Worm (Caenorhabditis elegans) whole organism, L2 larva: ENCODE measurements around the gene zhp-4.
A peak's percentile ranks its signal among the peaks of the same experiment; 100 is the strongest.

Experiments used
- C34F6.9 ChIP-seq: fragments of 150-350 bp; optimal IDR thresholded peaks from 2 replicates; lab custom pipeline; 2014; ENCODE audit warnings: missing biosample characterization, missing genetic modification characterization
- F13H6.1 ChIP-seq: sonication (generic microtip); optimal IDR thresholded peaks from 2 replicates; lab custom pipeline; 2016; ENCODE audit warnings: missing genetic modification characterization, missing compliant biosample characterization
- Y55F3AM.14 ChIP-seq: fragments of 200-800 bp; sonication (Bioruptor generic); optimal IDR thresholded peaks from 2 replicates; lab custom pipeline; 2018; ENCODE audit warnings: mild to moderate bottlenecking, missing genetic modification characterization, missing compliant biosample characterization
- ZK546.5 ChIP-seq: sonication (generic microtip); optimal IDR thresholded peaks from 2 replicates; lab custom pipeline; 2017; ENCODE audit warnings: missing biosample characterization, missing genetic modification characterization
- alr-1 ChIP-seq: fragments of 150-350 bp; optimal IDR thresholded peaks from 2 replicates; lab custom pipeline; 2014; ENCODE audit warnings: missing biosample characterization, missing genetic modification characterization
- aly-2 ChIP-seq: fragments of 150-350 bp; optimal IDR thresholded peaks from 2 replicates; lab custom pipeline; 2014; ENCODE audit warnings: missing biosample characterization, missing genetic modification characterization
- ama-1 ChIP-seq: fragments of 150-350 bp; optimal IDR thresholded peaks from 2 replicates; lab custom pipeline; 2018; ENCODE audit warnings: inconsistent platforms
- blmp-1 ChIP-seq: sonication (generic microtip); optimal IDR thresholded peaks from 2 replicates; lab custom pipeline; 2017; ENCODE audit warnings: missing genetic modification characterization, mild to moderate bottlenecking, missing compliant biosample characterization, antibody characterized with exemption, moderate library complexity; ENCODE audit not compliant: insufficient read depth
- ceh-82 ChIP-seq: fragments of 150-350 bp; optimal IDR thresholded peaks from 2 replicates; lab custom pipeline; 2014; ENCODE audit warnings: missing biosample characterization, missing genetic modification characterization
- crh-2 ChIP-seq: sonication (generic microtip); optimal IDR thresholded peaks from 2 replicates; lab custom pipeline; 2017; ENCODE audit warnings: missing biosample characterization, missing genetic modification characterization
- egl-27 ChIP-seq: sonication (generic microtip); optimal IDR thresholded peaks from 3 replicates; lab custom pipeline; 2017; ENCODE audit warnings: missing biosample characterization, missing genetic modification reagents, missing genetic modification characterization
- elt-3 ChIP-seq: sonication (generic microtip); optimal IDR thresholded peaks from 2 replicates; lab custom pipeline; 2017; ENCODE audit warnings: missing biosample characterization, missing genetic modification characterization
- fos-1 ChIP-seq: fragments of 150-350 bp; optimal IDR thresholded peaks from 2 replicates; lab custom pipeline; 2014; ENCODE audit warnings: missing biosample characterization, missing genetic modification characterization
- gmeb-1 ChIP-seq: fragments of 150-350 bp; optimal IDR thresholded peaks from 2 replicates; lab custom pipeline; 2014; ENCODE audit warnings: missing biosample characterization, missing genetic modification characterization
- lin-11 ChIP-seq: fragments of 150-350 bp; sonication (generic microtip); optimal IDR thresholded peaks from 2 replicates; lab custom pipeline; 2014; ENCODE audit warnings: missing biosample characterization, missing genetic modification characterization, inconsistent platforms, mixed read lengths
- lin-13 ChIP-seq: fragments of 150-350 bp; optimal IDR thresholded peaks from 2 replicates; lab custom pipeline; 2014; ENCODE audit warnings: missing biosample characterization, missing genetic modification reagents, missing genetic modification characterization
- lin-39 ChIP-seq: fragments of 150-350 bp; optimal IDR thresholded peaks from 2 replicates; lab custom pipeline; 2014; ENCODE audit warnings: missing biosample characterization, missing genetic modification reagents, missing genetic modification characterization
- lsy-2 ChIP-seq, 2 experiments: fragments of 150-350 bp in 1 of 2; sonication (generic microtip) in 1 of 2; optimal IDR thresholded peaks; 2 replicates each; lab custom pipeline; 2014 to 2017; ENCODE audit warnings: missing biosample characterization in 2 of 2, missing genetic modification characterization in 2 of 2
- mab-5 ChIP-seq: fragments of 150-350 bp; optimal IDR thresholded peaks from 2 replicates; lab custom pipeline; 2014; ENCODE audit warnings: missing biosample characterization, missing genetic modification characterization
- mbf-1 ChIP-seq: sonication (generic microtip); optimal IDR thresholded peaks from 2 replicates; lab custom pipeline; 2017; ENCODE audit warnings: missing biosample characterization, missing genetic modification characterization
- mdl-1 ChIP-seq, 2 experiments: fragments of 150-350 bp in 1 of 2; sonication (generic microtip) in 1 of 2; optimal IDR thresholded peaks; 2 replicates each; lab custom pipeline; 2017; ENCODE audit warnings: missing biosample characterization in 2 of 2, missing genetic modification characterization in 2 of 2
- nhr-10 ChIP-seq: sonication (generic microtip); optimal IDR thresholded peaks from 2 replicates; lab custom pipeline; 2017; ENCODE audit warnings: missing biosample characterization, missing genetic modification characterization
- nhr-129 ChIP-seq: fragments of 150-350 bp; optimal IDR thresholded peaks from 2 replicates; lab custom pipeline; 2014; ENCODE audit warnings: missing biosample characterization, missing genetic modification characterization
- nhr-21 ChIP-seq: fragments of 150-350 bp; optimal IDR thresholded peaks from 2 replicates; lab custom pipeline; 2014; ENCODE audit warnings: missing biosample characterization, missing genetic modification characterization
- nhr-23 ChIP-seq: fragments of 150-350 bp; optimal IDR thresholded peaks from 2 replicates; lab custom pipeline; 2014; ENCODE audit warnings: missing biosample characterization, missing genetic modification reagents, missing genetic modification characterization
- nhr-237 ChIP-seq: fragments of 150-350 bp; optimal IDR thresholded peaks from 2 replicates; lab custom pipeline; 2014; ENCODE audit warnings: missing biosample characterization, missing genetic modification characterization
- nhr-25 ChIP-seq: fragments of 150-350 bp; sonication (generic microtip); optimal IDR thresholded peaks from 3 replicates; lab custom pipeline; 2014; ENCODE audit warnings: missing biosample characterization, missing genetic modification characterization
- nhr-6 ChIP-seq: fragments of 150-350 bp; optimal IDR thresholded peaks from 2 replicates; lab custom pipeline; 2014; ENCODE audit warnings: missing biosample characterization, missing genetic modification characterization
- nhr-77 ChIP-seq: fragments of 150-350 bp; optimal IDR thresholded peaks from 2 replicates; lab custom pipeline; 2014; ENCODE audit warnings: missing biosample characterization, missing genetic modification characterization
- peb-1 ChIP-seq: fragments of 150-350 bp; optimal IDR thresholded peaks from 2 replicates; lab custom pipeline; 2014; ENCODE audit warnings: missing biosample characterization, missing genetic modification characterization
- sem-4 ChIP-seq: fragments of 150-350 bp; optimal IDR thresholded peaks from 2 replicates; lab custom pipeline; 2014; ENCODE audit warnings: missing biosample characterization, missing genetic modification reagents, missing genetic modification characterization
- skn-1 ChIP-seq: sonication (generic microtip); optimal IDR thresholded peaks from 2 replicates; lab custom pipeline; 2017; ENCODE audit warnings: missing biosample characterization, missing genetic modification characterization
- sma-3 ChIP-seq: sonication (generic microtip); optimal IDR thresholded peaks from 2 replicates; lab custom pipeline; 2016; ENCODE audit warnings: missing genetic modification reagents, missing genetic modification characterization, missing compliant biosample characterization
- sma-9 ChIP-seq, 2 experiments: fragments of 150-350 bp in 1 of 2; sonication (generic microtip) in 1 of 2; optimal IDR thresholded peaks; 2 replicates each; lab custom pipeline; 2014 to 2016; ENCODE audit warnings: missing genetic modification characterization in 2 of 2, mild to moderate bottlenecking in 1 of 2, missing biosample characterization in 1 of 2, missing compliant biosample characterization in 1 of 2, missing genetic modification reagents in 1 of 2, moderate library complexity in 1 of 2
- snpc-4 ChIP-seq: fragments of 150-350 bp; optimal IDR thresholded peaks from 2 replicates; lab custom pipeline; 2014; ENCODE audit warnings: missing biosample characterization, missing genetic modification characterization
- unc-39 ChIP-seq: fragments of 150-350 bp; optimal IDR thresholded peaks from 2 replicates; lab custom pipeline; 2014; ENCODE audit warnings: missing biosample characterization, missing genetic modification characterization
- unc-55 ChIP-seq: fragments of 150-350 bp; sonication (generic microtip); optimal IDR thresholded peaks from 3 replicates; lab custom pipeline; 2014; ENCODE audit warnings: missing biosample characterization, missing genetic modification reagents, missing genetic modification characterization
- unc-62 ChIP-seq: fragments of 150-350 bp; optimal IDR thresholded peaks from 2 replicates; lab custom pipeline; 2014; ENCODE audit warnings: missing biosample characterization, missing genetic modification reagents, missing genetic modification characterization
- zag-1 ChIP-seq: fragments of 150-350 bp; optimal IDR thresholded peaks from 2 replicates; lab custom pipeline; 2014; ENCODE audit warnings: missing biosample characterization, missing genetic modification characterization
- ztf-1 ChIP-seq: fragments of 200-800 bp; sonication (Bioruptor generic); conservative IDR thresholded peaks from 2 replicates; pipeline ENCODE4 v1.3.6; 2022; ENCODE audit warnings: missing genetic modification characterization, missing compliant biosample characterization

zhp-4 gene

DNA sequence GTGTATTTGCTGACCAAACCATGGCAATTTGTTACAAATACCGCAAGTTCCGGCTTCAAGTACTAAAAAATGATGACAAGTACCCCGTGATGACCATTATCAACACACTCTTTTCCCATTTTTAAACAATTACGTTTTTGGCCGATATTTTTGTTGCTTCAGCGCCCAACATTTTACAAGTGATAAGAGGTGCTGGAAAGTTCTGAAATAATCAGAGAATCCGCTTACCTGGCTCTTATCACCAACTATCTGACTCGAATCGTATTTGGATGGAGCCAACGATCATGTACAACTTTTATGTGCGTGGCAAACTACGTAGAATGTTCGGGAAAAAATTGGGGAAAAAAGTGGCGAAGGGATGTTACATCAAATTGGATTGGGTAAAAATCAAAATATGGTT lies 48.3 kb downstream of the zhp-4 start:
- TF ChIP-seq elt-3 (tag; lab: Kevin White, UChicago) (no peak), peb-1 (tag; lab: Kevin White, UChicago) (no peak), skn-1 (tag; lab: Kevin White, UChicago) (peak; percentile 24), nhr-129 (tag; lab: Kevin White, UChicago) (no peak), Y55F3AM.14 (GFP tag; lab: Kevin White, UChicago) (no peak), unc-62 (no peak), nhr-10 (tag; lab: Kevin White, UChicago) (no peak), F13H6.1 (tag; lab: Kevin White, UChicago) (no peak), unc-39 (tag; lab: Kevin White, UChicago) (no peak), mdl-1 (tag; optimal IDR thresholded peaks at IDR 0.05; lab: Kevin White, UChicago) (no peak), aly-2 (tag; lab: Kevin White, UChicago) (no peak), sem-4 (tag; lab: Kevin White, UChicago) (no peak), gmeb-1 (tag; lab: Kevin White, UChicago) (peak; percentile 39), nhr-23 (tag; lab: Kevin White, UChicago) (no peak), nhr-237 (no peak), zag-1 (no peak), egl-27 (tag; lab: Kevin White, UChicago) (no peak), lsy-2 (tag; optimal IDR thresholded peaks at IDR 0.05; lab: Kevin White, UChicago) (no peak), nhr-77 (tag; lab: Kevin White, UChicago) (no peak), sma-9 (GFP tag; optimal IDR thresholded peaks at IDR 0.05; lab: Kevin White, UChicago) (no peak), sma-9 (tag; optimal IDR thresholded peaks at IDR 0.05; lab: Kevin White, UChicago) (no peak), lin-13 (GFP tag; lab: Kevin White, UChicago) (no peak), fos-1 (tag; lab: Kevin White, UChicago) (peak; percentile 65), ZK546.5 (tag; lab: Kevin White, UChicago) (no peak), crh-2 (tag; lab: Kevin White, UChicago) (peak; percentile 86), sma-3 (GFP tag; lab: Kevin White, UChicago) (peak; percentile 29), C34F6.9 (tag; lab: Kevin White, UChicago) (no peak), unc-55 (no peak), lin-39 (tag; lab: Kevin White, UChicago) (no peak), nhr-25 (tag; lab: Kevin White, UChicago) (no peak), lin-11 (tag; lab: Kevin White, UChicago) (no peak), mbf-1 (tag; lab: Kevin White, UChicago) (no peak), ceh-82 (no peak), nhr-21 (tag; lab: Kevin White, UChicago) (no peak)

DNA sequence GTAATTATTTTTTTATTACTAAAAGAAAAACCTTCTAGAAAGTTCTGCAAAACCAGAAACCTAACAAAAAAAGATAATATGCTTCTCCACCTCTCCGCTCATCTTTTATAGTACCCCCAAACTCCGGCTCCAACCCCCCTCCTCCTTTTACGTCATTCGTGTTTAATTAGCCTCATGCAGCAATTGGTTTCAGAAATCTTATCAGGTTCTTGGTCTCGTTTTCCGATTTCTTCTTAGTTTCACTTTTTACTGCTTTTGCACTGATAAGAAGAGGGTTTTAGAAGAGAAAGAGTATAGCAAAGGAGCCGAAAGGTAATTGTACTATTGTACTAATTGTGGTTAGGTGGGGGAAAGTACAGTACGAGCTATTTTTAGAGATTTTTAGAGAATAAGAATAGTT lies 50.2 kb downstream of the zhp-4 start:
- TF ChIP-seq fos-1 (tag; lab: Kevin White, UChicago) (peak; percentile 39), blmp-1 (tag; lab: Kevin White, UChicago) (peak; percentile 16), sma-9 (GFP tag; optimal IDR thresholded peaks at IDR 0.05; lab: Kevin White, UChicago) (peak; percentile 36), sma-9 (tag; optimal IDR thresholded peaks at IDR 0.05; lab: Kevin White, UChicago) (no peak), crh-2 (tag; lab: Kevin White, UChicago) (peak; percentile 58), nhr-21 (tag; lab: Kevin White, UChicago) (no peak), gmeb-1 (tag; lab: Kevin White, UChicago) (no peak), F13H6.1 (tag; lab: Kevin White, UChicago) (peak; percentile 16)

DNA sequence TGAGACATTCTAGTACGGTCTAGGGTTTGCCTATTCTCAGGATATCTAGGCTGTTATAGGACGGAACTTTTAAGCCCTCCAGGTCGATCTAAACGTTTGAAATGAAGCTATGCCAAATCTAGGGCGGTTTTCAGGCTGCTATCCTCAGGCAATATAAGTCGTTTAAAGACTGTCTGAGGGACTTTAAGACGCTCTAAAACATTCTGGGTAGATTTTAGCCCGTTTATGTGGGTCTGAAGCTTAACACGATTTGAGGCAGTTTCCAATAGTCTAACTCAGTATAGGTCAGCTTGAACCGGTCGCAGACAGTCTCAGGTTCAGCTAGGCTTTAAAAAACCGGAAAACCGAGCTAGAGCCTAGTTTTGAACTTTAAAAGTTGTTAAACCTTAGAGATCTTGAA lies 50.7 kb downstream of the zhp-4 start:
- no peak for TF ChIP-seq nhr-25 (tag; lab: Kevin White, UChicago)
- no peak for TF ChIP-seq zag-1
- no peak for TF ChIP-seq unc-55
- no peak for TF ChIP-seq snpc-4
- no peak for TF ChIP-seq nhr-6 (tag; lab: Kevin White, UChicago)
- TF ChIP-seq mbf-1 (tag; lab: Kevin White, UChicago), result no peak
- TF ChIP-seq nhr-237, result no peak
- TF ChIP-seq skn-1 (tag; lab: Kevin White, UChicago), result no peak
- TF ChIP-seq ztf-1 (GFP tag; lab: Robert Waterston, UW), result no peak
- TF ChIP-seq ama-1 (lab: Kevin White, UChicago), result no peak
- TF ChIP-seq Y55F3AM.14 (GFP tag; lab: Kevin White, UChicago), result no peak
- no peak for TF ChIP-seq sma-9 (GFP tag; optimal IDR thresholded peaks at IDR 0.05; lab: Kevin White, UChicago)
- TF ChIP-seq sma-9 (tag; optimal IDR thresholded peaks at IDR 0.05; lab: Kevin White, UChicago), result no peak
- no peak for TF ChIP-seq gmeb-1 (tag; lab: Kevin White, UChicago)
- no peak for TF ChIP-seq lsy-2 (tag; optimal IDR thresholded peaks at IDR 0.05; lab: Kevin White, UChicago)
- TF ChIP-seq mab-5, result no peak
- TF ChIP-seq lin-39 (tag; lab: Kevin White, UChicago), result no peak
- no peak for TF ChIP-seq lin-11 (tag; lab: Kevin White, UChicago)
- TF ChIP-seq alr-1 (tag; lab: Kevin White, UChicago), result no peak
- no peak for TF ChIP-seq sem-4 (tag; lab: Kevin White, UChicago)
- TF ChIP-seq elt-3 (tag; lab: Kevin White, UChicago), result no peak
